Fruit fly (Drosophila melanogaster) whole organism, wandering third instar larva: ENCODE data around the gene CG4213.

Experiments
- Abd-B ChIP-seq: fragments of >200 bp; optimal IDR thresholded peaks from 2 replicates; lab custom pipeline; 2017; ENCODE audit warnings: missing biosample characterization, missing genetic modification characterization
- CG32264 ChIP-seq: fragments of 200-800 bp; sonication (Bioruptor generic); optimal IDR thresholded peaks from 2 replicates; lab custom pipeline; 2016; ENCODE audit warnings: missing biosample characterization, missing genetic modification characterization
- Dif ChIP-seq: fragments of 200-275, 200-300 bp; sonication (Bioruptor generic); optimal IDR thresholded peaks from 2 replicates; lab custom pipeline; 2018; ENCODE audit warnings: missing biosample characterization, missing genetic modification characterization; ENCODE audit not compliant: partially characterized antibody
- Hr83 ChIP-seq: fragments of 200-300 bp; sonication (Bioruptor generic); optimal IDR thresholded peaks from 2 replicates; lab custom pipeline; 2016; ENCODE audit warnings: missing biosample characterization, mild to moderate bottlenecking, missing genetic modification characterization, moderate library complexity; ENCODE audit not compliant: poor library complexity, severe bottlenecking
- N ChIP-seq: fragments of >200 bp; optimal IDR thresholded peaks from 2 replicates; lab custom pipeline; 2018; ENCODE audit warnings: missing biosample characterization, missing external identifiers, missing genetic modification characterization
- OdsH ChIP-seq: fragments of 200-800 bp; sonication (Bioruptor generic); optimal IDR thresholded peaks from 2 replicates; lab custom pipeline; 2016; ENCODE audit warnings: missing biosample characterization, mild to moderate bottlenecking, missing genetic modification characterization
- br ChIP-seq: fragments of 200-800 bp; sonication (Bioruptor generic); optimal IDR thresholded peaks from 2 replicates; lab custom pipeline; 2016; ENCODE audit warnings: missing biosample characterization, missing genetic modification characterization
- h ChIP-seq: fragments of 200-800 bp; sonication (Bioruptor generic); optimal IDR thresholded peaks from 3 replicates; lab custom pipeline; 2016; ENCODE audit warnings: missing biosample characterization, mild to moderate bottlenecking, missing genetic modification characterization
- pan ChIP-seq: fragments of >200 bp; optimal IDR thresholded peaks from 2 replicates; lab custom pipeline; 2017
- psq ChIP-seq: fragments of 200-800 bp; sonication (Bioruptor generic); optimal IDR thresholded peaks from 3 replicates; lab custom pipeline; 2017; ENCODE audit warnings: missing biosample characterization, mild to moderate bottlenecking, missing genetic modification characterization, moderate library complexity
- sage ChIP-seq: fragments of 200-800 bp; sonication (Bioruptor generic); optimal IDR thresholded peaks from 2 replicates; lab custom pipeline; 2016; ENCODE audit warnings: missing biosample characterization, mild to moderate bottlenecking, missing genetic modification characterization
- usp ChIP-seq: fragments of >200 bp; optimal IDR thresholded peaks from 2 replicates; lab custom pipeline; 2017; ENCODE audit warnings: missing biosample characterization, missing genetic modification characterization

DNA sequence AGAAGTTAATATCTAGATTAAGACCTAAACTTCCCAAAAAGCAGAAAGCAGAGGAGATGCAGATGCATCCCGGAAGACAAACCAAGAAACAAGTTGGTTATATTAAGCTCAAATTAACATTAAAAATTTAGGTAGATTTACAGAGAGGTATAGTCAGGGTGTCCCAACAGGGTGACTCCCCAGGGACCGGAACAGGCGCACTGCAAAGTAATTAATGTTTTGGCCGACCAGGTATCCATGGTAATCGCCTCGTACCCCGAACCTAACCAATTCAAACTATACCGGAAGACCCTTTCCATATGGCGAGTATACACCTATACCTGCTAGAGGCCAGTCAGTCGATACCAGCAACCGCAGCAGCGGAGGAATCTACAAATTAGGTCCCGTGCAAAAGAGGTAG, 20.6 kb upstream of the CG4213 start, which contains the start of gene BBS8:
- TF ChIP-seq Abd-B (GFP tag; lab: Kevin White, UChicago) (no peak), sage (no peak), pan (lab: Kevin White, UChicago) (no peak), N (no peak), OdsH (GFP tag; lab: Kevin White, UChicago) (no peak), Hr83 (GFP tag; lab: Kevin White, UChicago) (no peak), psq (GFP tag; lab: Kevin White, UChicago) (no peak), h (no peak), Dif (no peak), CG32264 (no peak), usp (GFP tag; lab: Kevin White, UChicago) (no peak), br (GFP tag; lab: Kevin White, UChicago) (no peak)
